Comparison of ENCODE assay signal across 1 fruit fly cellular context in genomic region chr3L:1319097-1319725, dm6.
TF ChIP-seq lines count a peak whose summit lies in the region.

No protein-coding gene starts in this region.

TF ChIP-seq in whole organism, embryonic, 481 proteins besides CTCF, POLR2A, EP300 and RAD21 (continued from another document and continues in another):
- TF ChIP-seq chn (GFP tag; optimal IDR thresholded peaks at IDR 0.05; lab: Kevin White, UChicago) (peak; percentile 78), Nf-YB (GFP tag; optimal IDR thresholded peaks at IDR 0.05; lab: Kevin White, UChicago) (peak; percentile 38), CG6654 (GFP tag; optimal IDR thresholded peaks at IDR 0.05; lab: Kevin White, UChicago) (peak; percentile 51), klu (GFP tag; IDR thresholded peaks at IDR 0.05; lab: Robert Waterston, UW) (no peak), CG13424 (tag; optimal IDR thresholded peaks at IDR 0.05; lab: Kevin White, UChicago) (peak; percentile 81), sens-2 (GFP tag; IDR thresholded peaks at IDR 0.05; lab: Robert Waterston, UW) (peak; percentile 80), CG33557 (GFP tag; optimal IDR thresholded peaks at IDR 0.05; lab: Kevin White, UChicago) (peak; percentile 41), dpn (GFP tag; optimal IDR thresholded peaks at IDR 0.05; lab: Kevin White, UChicago) (peak; percentile 74 to 79), CG3163 (GFP tag; optimal IDR thresholded peaks at IDR 0.05; lab: Kevin White, UChicago) (peak; percentile 27), D (optimal IDR thresholded peaks at IDR 0.05; lab: Kevin White, UChicago) (no peak), D (GFP tag; optimal IDR thresholded peaks at IDR 0.05; lab: Kevin White, UChicago) (peak; percentile 84), CG4820 (GFP tag; optimal IDR thresholded peaks at IDR 0.05; lab: Kevin White, UChicago) (peak; percentile 80), Sry-β (GFP tag; optimal IDR thresholded peaks at IDR 0.05; lab: Kevin White, UChicago) (peak; percentile 24), CG6813 (GFP tag; optimal IDR thresholded peaks at IDR 0.05; lab: Kevin White, UChicago) (peak; percentile 65), Optix (GFP tag; IDR thresholded peaks at IDR 0.05; lab: Robert Waterston, UW) (peak; percentile 83), CG2116 (GFP tag; optimal IDR thresholded peaks at IDR 0.05; lab: Kevin White, UChicago) (peak; percentile 19), run (tag; optimal IDR thresholded peaks at IDR 0.05; lab: Kevin White, UChicago) (peak; percentile 73), CG11723 (GFP tag; optimal IDR thresholded peaks at IDR 0.05; lab: Kevin White, UChicago) (peak; percentile 70), oc (tag; optimal IDR thresholded peaks at IDR 0.05; lab: Kevin White, UChicago) (peak; percentile 85), Rfx (GFP tag; IDR thresholded peaks at IDR 0.05; lab: Robert Waterston, UW) (peak; percentile 51), ash1 (GFP tag; optimal IDR thresholded peaks at IDR 0.05; lab: Kevin White, UChicago) (no peak), CG32772 (GFP tag; IDR thresholded peaks at IDR 0.05; lab: Robert Waterston, UW) (peak; percentile 86), Dp (GFP tag; optimal IDR thresholded peaks at IDR 0.05; lab: Kevin White, UChicago) (no peak), emc (GFP tag; optimal IDR thresholded peaks at IDR 0.05; lab: Kevin White, UChicago) (no peak), CG4730 (GFP tag; IDR thresholded peaks at IDR 0.05; lab: Robert Waterston, UW) (peak; percentile 59), Med (GFP tag; lab: Kevin White, UChicago) (peak; percentile 78), CG6683 (GFP tag; optimal IDR thresholded peaks at IDR 0.05; lab: Kevin White, UChicago) (peak; percentile 11), CG1832 (GFP tag; optimal IDR thresholded peaks at IDR 0.05; lab: Kevin White, UChicago) (no peak), stc (GFP tag; IDR thresholded peaks at IDR 0.05; lab: Robert Waterston, UW) (peak; percentile 88), C15 (GFP tag; IDR thresholded peaks at IDR 0.05; lab: Robert Waterston, UW) (peak; percentile 35; the same call in 1 of the 3 replicates), insv (GFP tag; optimal IDR thresholded peaks at IDR 0.05; lab: Kevin White, UChicago) (no peak), Antp (GFP tag; optimal IDR thresholded peaks at IDR 0.05; lab: Kevin White, UChicago) (peak; percentile 76), pan (optimal IDR thresholded peaks at IDR 0.05; lab: Kevin White, UChicago) (no peak), pan (GFP tag; optimal IDR thresholded peaks at IDR 0.05 in 1 of 2, IDR thresholded peaks at IDR 0.05 in 1 of 2) (peak in 1 of 2 experiments; percentile 82), ab (GFP tag; optimal IDR thresholded peaks at IDR 0.05; lab: Kevin White, UChicago) (no peak), sima (GFP tag; optimal IDR thresholded peaks at IDR 0.05; lab: Kevin White, UChicago) (no peak), onecut (GFP tag; IDR thresholded peaks at IDR 0.05; lab: Robert Waterston, UW) (peak; percentile 80), CG13296 (GFP tag; optimal IDR thresholded peaks at IDR 0.05; lab: Kevin White, UChicago) (peak; percentile 26), CG17829 (tag; optimal IDR thresholded peaks at IDR 0.05; lab: Kevin White, UChicago) (peak; percentile 84), nmo (GFP tag; optimal IDR thresholded peaks at IDR 0.05; lab: Kevin White, UChicago) (peak; percentile 85), ind (GFP tag; optimal IDR thresholded peaks at IDR 0.05; lab: Kevin White, UChicago) (peak; percentile 82), CG10979 (tag; optimal IDR thresholded peaks at IDR 0.05; lab: Kevin White, UChicago) (peak; percentile 86), CG31224 (GFP tag; IDR thresholded peaks at IDR 0.05; lab: Robert Waterston, UW) (no peak), TFAM (GFP tag; optimal IDR thresholded peaks at IDR 0.05; lab: Kevin White, UChicago) (no peak), Chrac-16 (GFP tag; optimal IDR thresholded peaks at IDR 0.05; lab: Kevin White, UChicago) (peak; percentile 61), lov (optimal IDR thresholded peaks at IDR 0.05; lab: Kevin White, UChicago) (no peak), lov (GFP tag; IDR thresholded peaks at IDR 0.05; lab: Robert Waterston, UW) (0 out of 3 replicates have a peak, but pooled peaks have one; percentile 65), Neu2 (GFP tag; optimal IDR thresholded peaks at IDR 0.05; lab: Kevin White, UChicago; ENCODE audit: borderline replicate concordance) (no peak), CG11398 (GFP tag; optimal IDR thresholded peaks at IDR 0.05; lab: Kevin White, UChicago) (no peak), Six4 (GFP tag; optimal IDR thresholded peaks at IDR 0.05; lab: Kevin White, UChicago) (peak; percentile 82), dysf (GFP tag; IDR thresholded peaks at IDR 0.05; lab: Robert Waterston, UW) (peak; percentile 68; the same call in 2 of the 3 replicates), eyg (GFP tag; optimal IDR thresholded peaks at IDR 0.05; lab: Kevin White, UChicago) (peak; percentile 50), gt (GFP tag; IDR thresholded peaks at IDR 0.05; lab: Robert Waterston, UW) (peak; percentile 38; the same call in 1 of the 2 replicates), Meics (GFP tag; optimal IDR thresholded peaks at IDR 0.05; lab: Kevin White, UChicago) (peak; percentile 58), sens (GFP tag; lab: Kevin White, UChicago) (peak; percentile 98), mirr (GFP tag; optimal IDR thresholded peaks at IDR 0.05; lab: Kevin White, UChicago) (no peak), CG16815 (GFP tag; optimal IDR thresholded peaks at IDR 0.05; lab: Kevin White, UChicago) (peak; percentile 32), CG7928 (GFP tag; optimal IDR thresholded peaks at IDR 0.05; lab: Kevin White, UChicago) (no peak), E2f2 (GFP tag; IDR thresholded peaks at IDR 0.05; lab: Robert Waterston, UW) (peak; percentile 48; the same call in 1 of the 2 replicates), CG15514 (GFP tag; optimal IDR thresholded peaks at IDR 0.05; lab: Kevin White, UChicago) (peak; percentile 19), toy (GFP tag; IDR thresholded peaks at IDR 0.05; lab: Robert Waterston, UW) (no peak), CG10543 (GFP tag; optimal IDR thresholded peaks at IDR 0.05; lab: Kevin White, UChicago) (no peak), CG3065 (GFP tag; optimal IDR thresholded peaks at IDR 0.05; lab: Kevin White, UChicago) (peak; percentile 31), Nf-YC (tag; optimal IDR thresholded peaks at IDR 0.05; lab: Kevin White, UChicago) (no peak), danr (GFP tag; IDR thresholded peaks at IDR 0.05; lab: Robert Waterston, UW) (peak; percentile 68), CG31365 (tag; optimal IDR thresholded peaks at IDR 0.05; lab: Kevin White, UChicago) (peak; percentile 39), CG18262 (tag; optimal IDR thresholded peaks at IDR 0.05; lab: Kevin White, UChicago) (peak; percentile 82), gro (GFP tag; optimal IDR thresholded peaks at IDR 0.05; lab: Kevin White, UChicago) (no peak), fd102C (GFP tag; optimal IDR thresholded peaks at IDR 0.05; lab: Kevin White, UChicago) (no peak), slou (GFP tag; optimal IDR thresholded peaks at IDR 0.05; lab: Kevin White, UChicago) (peak; percentile 22), CG3407 (GFP tag; optimal IDR thresholded peaks at IDR 0.05; lab: Kevin White, UChicago) (peak; percentile 75), CG14667 (GFP tag; IDR thresholded peaks at IDR 0.05; lab: Robert Waterston, UW) (peak; percentile 41; the same call in 1 of the 2 replicates), zfh1 (GFP tag; IDR thresholded peaks at IDR 0.05; lab: Robert Waterston, UW) (peak; percentile 90), Vsx1 (GFP tag; optimal IDR thresholded peaks at IDR 0.05; lab: Kevin White, UChicago) (no peak), CG14710 (tag; optimal IDR thresholded peaks at IDR 0.05; lab: Kevin White, UChicago) (peak; percentile 73), corto (GFP tag; optimal IDR thresholded peaks at IDR 0.05; lab: Kevin White, UChicago) (peak; percentile 96), Bgb (GFP tag; IDR thresholded peaks at IDR 0.05; lab: Robert Waterston, UW; ENCODE audit: partially characterized antibody) (no peak), CG9817 (tag; optimal IDR thresholded peaks at IDR 0.05; lab: Kevin White, UChicago) (peak; percentile 32), CG8765 (GFP tag; IDR thresholded peaks at IDR 0.05; lab: Robert Waterston, UW) (no peak; the same call in 1 of the 2 replicates), Taf1 (GFP tag; IDR thresholded peaks at IDR 0.05; lab: Robert Waterston, UW) (no peak), tgo (GFP tag; IDR thresholded peaks at IDR 0.05; lab: Robert Waterston, UW) (peak; percentile 79), Dad (GFP tag; optimal IDR thresholded peaks at IDR 0.05; lab: Kevin White, UChicago) (peak; percentile 45), ranshi (GFP tag; IDR thresholded peaks at IDR 0.05; lab: Robert Waterston, UW) (peak; percentile 63), CG17361 (GFP tag; IDR thresholded peaks at IDR 0.05; lab: Robert Waterston, UW) (peak; percentile 79), Usf (GFP tag; optimal IDR thresholded peaks at IDR 0.05; lab: Kevin White, UChicago) (no peak), sr (GFP tag; IDR thresholded peaks at IDR 0.05; lab: Robert Waterston, UW) (0 out of 3 replicates have a peak, but pooled peaks have one; percentile 42), CG8281 (tag; optimal IDR thresholded peaks at IDR 0.05; lab: Kevin White, UChicago) (peak; percentile 53), Dfd (GFP tag; optimal IDR thresholded peaks at IDR 0.05; lab: Kevin White, UChicago) (no peak), CG12219 (GFP tag; optimal IDR thresholded peaks at IDR 0.05; lab: Kevin White, UChicago) (peak; percentile 76), repo (GFP tag; optimal IDR thresholded peaks at IDR 0.05; lab: Kevin White, UChicago) (peak; percentile 25), zf30C (GFP tag; optimal IDR thresholded peaks at IDR 0.05; lab: Kevin White, UChicago) (peak; percentile 12), CG8944 (GFP tag; optimal IDR thresholded peaks at IDR 0.05; lab: Kevin White, UChicago) (peak; percentile 73), grau (tag; optimal IDR thresholded peaks at IDR 0.05; lab: Kevin White, UChicago) (peak; percentile 66), tap (tag; optimal IDR thresholded peaks at IDR 0.05; lab: Kevin White, UChicago) (peak; percentile 82), CG4707 (GFP tag; optimal IDR thresholded peaks at IDR 0.05; lab: Kevin White, UChicago) (peak; percentile 76), CG18764 (GFP tag; optimal IDR thresholded peaks at IDR 0.05; lab: Kevin White, UChicago) (peak; percentile 64), z (GFP tag; IDR thresholded peaks at IDR 0.05; lab: Robert Waterston, UW) (0 out of 3 replicates have a peak, but pooled peaks have one; percentile 17), Hr78 (GFP tag; optimal IDR thresholded peaks at IDR 0.05; lab: Kevin White, UChicago) (no peak), CG18619 (GFP tag; optimal IDR thresholded peaks at IDR 0.05; lab: Kevin White, UChicago) (peak; percentile 57), hb (GFP tag; IDR thresholded peaks at IDR 0.05; lab: Robert Waterston, UW; ENCODE audit: partially characterized antibody) (no peak), CG10654 (GFP tag; optimal IDR thresholded peaks at IDR 0.05; lab: Kevin White, UChicago) (peak; percentile 77), Spps (tag; optimal IDR thresholded peaks at IDR 0.05; lab: Kevin White, UChicago) (peak; percentile 57), sc (optimal IDR thresholded peaks at IDR 0.05; lab: Kevin White, UChicago) (no peak), sc (GFP tag; optimal IDR thresholded peaks at IDR 0.05; lab: Kevin White, UChicago) (peak; percentile 72), CG14860 (GFP tag; IDR thresholded peaks at IDR 0.05; lab: Robert Waterston, UW; ENCODE audit: partially characterized antibody) (no peak), CG10321 (GFP tag; IDR thresholded peaks at IDR 0.05; lab: Robert Waterston, UW) (no peak), ems (GFP tag; optimal IDR thresholded peaks at IDR 0.05; lab: Kevin White, UChicago) (peak; percentile 77), Oli (tag; optimal IDR thresholded peaks at IDR 0.05; lab: Kevin White, UChicago) (peak; percentile 81), HHEX (GFP tag; optimal IDR thresholded peaks at IDR 0.05; lab: Kevin White, UChicago) (peak; percentile 70), cas (GFP tag; IDR thresholded peaks at IDR 0.05; lab: Robert Waterston, UW) (no peak), Blimp-1 (GFP tag; optimal IDR thresholded peaks at IDR 0.05; lab: Kevin White, UChicago) (peak; percentile 85), CG6689 (GFP tag; IDR thresholded peaks at IDR 0.05; lab: Robert Waterston, UW) (peak; percentile 84), CG16813 (GFP tag; IDR thresholded peaks at IDR 0.05; lab: Robert Waterston, UW; ENCODE audit: partially characterized antibody) (no peak), Fer1 (GFP tag; optimal IDR thresholded peaks at IDR 0.05; lab: Kevin White, UChicago) (peak; percentile 63), CG2678 (tag; optimal IDR thresholded peaks at IDR 0.05; lab: Kevin White, UChicago) (peak; percentile 83), CG7786 (GFP tag; optimal IDR thresholded peaks at IDR 0.05; lab: Kevin White, UChicago) (peak; percentile 52), wek (GFP tag; optimal IDR thresholded peaks at IDR 0.05; lab: Kevin White, UChicago) (peak; percentile 46), CG9932 (GFP tag; IDR thresholded peaks at IDR 0.05; lab: Robert Waterston, UW) (no peak), CG17359 (tag; optimal IDR thresholded peaks at IDR 0.05; lab: Kevin White, UChicago) (peak; percentile 92), Eip74EF (GFP tag; optimal IDR thresholded peaks at IDR 0.05; lab: Kevin White, UChicago) (peak in 1 of 2 experiments; percentile 46), br (optimal IDR thresholded peaks at IDR 0.05; lab: Kevin White, UChicago) (no peak), kay (GFP tag; optimal IDR thresholded peaks at IDR 0.05; lab: Kevin White, UChicago) (peak; percentile 11), trh (GFP tag; optimal IDR thresholded peaks at IDR 0.05; lab: Kevin White, UChicago) (peak; percentile 63), CG4282 (GFP tag; optimal IDR thresholded peaks at IDR 0.05; lab: Kevin White, UChicago) (no peak), org-1 (GFP tag; optimal IDR thresholded peaks at IDR 0.05; lab: Kevin White, UChicago) (peak; percentile 56), CG15696 (tag; optimal IDR thresholded peaks at IDR 0.05; lab: Kevin White, UChicago) (no peak), Max (GFP tag; optimal IDR thresholded peaks at IDR 0.05; lab: Kevin White, UChicago) (peak; percentile 54), Lhr (GFP tag; optimal IDR thresholded peaks at IDR 0.05; lab: Kevin White, UChicago) (peak; percentile 48), NK7.1 (GFP tag; optimal IDR thresholded peaks at IDR 0.05; lab: Kevin White, UChicago) (peak; percentile 25), nerfin-1 (tag; optimal IDR thresholded peaks at IDR 0.05; lab: Kevin White, UChicago) (peak; percentile 72), CG13775 (GFP tag; optimal IDR thresholded peaks at IDR 0.05; lab: Kevin White, UChicago) (peak; percentile 52), Sry-δ (GFP tag; optimal IDR thresholded peaks at IDR 0.05; lab: Kevin White, UChicago) (peak; percentile 22), bcd (GFP tag; optimal IDR thresholded peaks at IDR 0.05; lab: Kevin White, UChicago) (peak; percentile 67)
